Fruit fly (Drosophila melanogaster): ENCODE measurements around the gene CG5390.

DNA sequence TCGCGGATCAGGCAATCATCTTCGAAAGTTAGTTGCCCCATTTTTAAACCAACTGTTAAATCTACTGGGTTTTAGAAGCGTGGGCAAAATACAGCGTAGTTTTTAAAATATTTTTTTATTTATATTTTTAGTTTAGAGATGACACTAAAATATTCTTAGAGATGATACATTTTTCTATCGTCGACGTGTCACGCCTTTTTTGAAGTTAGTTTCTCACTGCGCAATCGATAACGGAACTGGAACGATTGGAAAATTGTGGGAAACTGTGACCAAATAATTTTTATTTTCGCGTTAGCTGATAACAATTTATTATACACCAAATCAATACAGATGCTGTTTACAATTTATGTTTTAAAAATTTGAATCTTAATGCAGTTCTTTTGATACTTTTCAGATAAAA is 27.7 kb downstream of the CG5390 start, which contains the start of gene Utx:
- no peak for TF ChIP-seq EcR (GFP tag; optimal IDR thresholded peaks at IDR 0.05)
- no peak for TF ChIP-seq CG12605 (GFP tag; IDR thresholded peaks at IDR 0.05)
